Fruit fly (Drosophila melanogaster) whole organism, adult: ENCODE data around the gene mtg.

Experiments
- CG11617 ChIP-seq: fragments of 200-800 bp; sonication (Bioruptor generic); optimal IDR thresholded peaks from 2 replicates; lab custom pipeline; 2017; ENCODE audit warnings: mild to moderate bottlenecking, missing biosample characterization, missing genetic modification reagents, missing genetic modification characterization
- CG12768 ChIP-seq: fragments of 200-800 bp; sonication (Bioruptor generic); optimal IDR thresholded peaks from 2 replicates; lab custom pipeline; 2017; ENCODE audit warnings: missing biosample characterization, missing genetic modification characterization, mild to moderate bottlenecking, moderate library complexity, missing genetic modification reagents
- CG14711 ChIP-seq: fragments of 200-800 bp; sonication (Bioruptor generic); optimal IDR thresholded peaks from 2 replicates; lab custom pipeline; 2018; ENCODE audit warnings: missing biosample characterization, mild to moderate bottlenecking, missing genetic modification characterization, moderate library complexity
- CG1620 ChIP-seq: fragments of 200-800 bp; sonication (Bioruptor generic); optimal IDR thresholded peaks from 2 replicates; lab custom pipeline; 2016; ENCODE audit warnings: missing biosample characterization, missing genetic modification characterization
- CG33017 ChIP-seq: fragments of 200-800 bp; sonication (Bioruptor generic); optimal IDR thresholded peaks from 2 replicates; lab custom pipeline; 2018; ENCODE audit warnings: missing biosample characterization, mild to moderate bottlenecking, missing genetic modification characterization, moderate library complexity
- CG5204 ChIP-seq: fragments of 200-800 bp; sonication (Bioruptor generic); optimal IDR thresholded peaks from 2 replicates; lab custom pipeline; 2016; ENCODE audit warnings: missing biosample characterization, missing genetic modification characterization
- CG7045 ChIP-seq: fragments of 200-800 bp; sonication (Bioruptor generic); optimal IDR thresholded peaks from 2 replicates; lab custom pipeline; 2017; ENCODE audit warnings: missing biosample characterization, mild to moderate bottlenecking, missing genetic modification characterization
- CG7101 ChIP-seq: fragments of 200-800 bp; sonication (Bioruptor generic); optimal IDR thresholded peaks from 2 replicates; lab custom pipeline; 2018; ENCODE audit warnings: missing biosample characterization, mild to moderate bottlenecking, missing genetic modification characterization, moderate library complexity
- Clk ChIP-seq: fragments of 200-800 bp; sonication (Bioruptor generic); optimal IDR thresholded peaks from 2 replicates; lab custom pipeline; 2017; ENCODE audit warnings: missing biosample characterization, missing genetic modification characterization
- Crg-1 ChIP-seq: fragments of 200-800 bp; sonication (Bioruptor generic); optimal IDR thresholded peaks from 2 replicates; lab custom pipeline; 2016; ENCODE audit warnings: missing biosample characterization, missing genetic modification characterization
- Hr96 ChIP-seq: fragments of 200-800 bp; sonication (Bioruptor generic); optimal IDR thresholded peaks from 2 replicates; lab custom pipeline; 2016; ENCODE audit warnings: missing biosample characterization, missing genetic modification characterization
- Mnt ChIP-seq: fragments of 200-800 bp; sonication (Bioruptor generic); optimal IDR thresholded peaks from 2 replicates; lab custom pipeline; 2016; ENCODE audit warnings: missing biosample characterization, mild to moderate bottlenecking, missing genetic modification characterization
- bab1 ChIP-seq: fragments of 200-800 bp; sonication (Bioruptor generic); optimal IDR thresholded peaks from 3 replicates; lab custom pipeline; 2019; ENCODE audit warnings: missing biosample characterization, mild to moderate bottlenecking, missing genetic modification characterization, moderate library complexity
- cic ChIP-seq: fragments of 200-800 bp; sonication (Bioruptor generic); optimal IDR thresholded peaks from 2 replicates; lab custom pipeline; 2017; ENCODE audit warnings: missing biosample characterization, mild to moderate bottlenecking, missing genetic modification characterization, moderate library complexity
- cnc ChIP-seq, 2 experiments: fragments of >200 bp; optimal IDR thresholded peaks; 2 replicates each; lab custom pipeline; 2017
- kay ChIP-seq: fragments of 200-800 bp; sonication (Bioruptor generic); peaks from one replicate; lab custom pipeline; 2016; ENCODE audit warnings: missing biosample characterization, missing genetic modification characterization, borderline replicate concordance
- ovo ChIP-seq: fragments of 200-800 bp; sonication (Bioruptor generic); optimal IDR thresholded peaks from 2 replicates; lab custom pipeline; 2016; ENCODE audit warnings: missing biosample characterization, missing genetic modification characterization
- pad ChIP-seq: fragments of 200-800 bp; sonication (Bioruptor generic); optimal IDR thresholded peaks from 3 replicates; lab custom pipeline; 2017; ENCODE audit warnings: missing biosample characterization, missing genetic modification characterization, mild to moderate bottlenecking, moderate library complexity, missing genetic modification reagents
- tj ChIP-seq: fragments of 200-800 bp; sonication (Bioruptor generic); optimal IDR thresholded peaks from 3 replicates; lab custom pipeline; 2017; ENCODE audit warnings: missing biosample characterization, mild to moderate bottlenecking, missing genetic modification characterization, moderate library complexity
- toe ChIP-seq: fragments of 200-800 bp; sonication (Bioruptor generic); optimal IDR thresholded peaks from 2 replicates; lab custom pipeline; 2016; ENCODE audit warnings: missing biosample characterization, missing genetic modification characterization

Gene mtg

DNA sequence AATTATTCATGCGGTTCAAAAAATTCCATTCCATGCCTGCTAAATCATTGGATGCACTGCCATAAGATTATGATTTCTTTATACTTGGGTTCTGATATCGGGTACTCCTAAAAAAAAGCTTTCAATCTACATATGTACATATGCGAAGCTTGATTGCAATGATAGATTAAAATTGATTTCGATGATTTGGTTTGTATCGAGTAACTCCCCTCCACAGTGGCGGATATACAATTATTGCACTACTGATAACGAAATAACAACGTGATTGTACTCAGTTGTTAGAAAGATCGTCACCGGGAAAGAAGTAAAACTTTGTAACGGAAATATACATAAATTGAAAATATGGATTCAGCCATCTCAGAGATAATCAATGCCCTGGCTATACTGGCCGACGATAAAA lies 37.4 kb downstream of the mtg start, which contains the start of gene Nazo:
Gene Nazo (plus strand): TSS at position 180 of the 400 bp plus-strand sequence.
- no peak for TF ChIP-seq CG14711 (tag; lab: Kevin White, UChicago)
- no peak for TF ChIP-seq Hr96
- no peak for TF ChIP-seq CG11617
- TF ChIP-seq Clk: no peak
- TF ChIP-seq CG5204 (GFP tag; lab: Kevin White, UChicago): no peak
- TF ChIP-seq CG1620 (GFP tag; lab: Kevin White, UChicago): no peak
- no peak for TF ChIP-seq Crg-1 (GFP tag; lab: Kevin White, UChicago)

DNA sequence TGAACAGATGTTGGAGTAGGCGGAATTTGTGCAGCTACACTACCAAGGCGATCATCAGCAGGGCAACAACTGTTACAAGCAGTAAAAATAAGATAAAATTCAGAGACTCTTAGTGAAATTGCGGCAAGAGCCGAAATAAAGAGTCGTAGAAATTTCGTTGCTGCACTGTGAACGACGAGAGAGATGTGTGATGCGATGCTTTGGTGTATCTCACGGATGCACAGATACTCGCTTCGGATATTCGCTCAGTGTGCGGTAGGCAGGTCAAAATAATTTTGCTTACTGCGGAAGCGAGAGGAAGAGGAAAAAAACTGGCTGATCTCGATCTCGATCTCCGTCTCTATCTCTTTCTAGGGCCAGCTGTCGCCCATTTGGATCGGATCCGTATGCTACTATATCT lies 38.5 kb downstream of the mtg start:
- TF ChIP-seq CG12768 (GFP tag; lab: Kevin White, UChicago) (no peak), cic (GFP tag; lab: Kevin White, UChicago) (no peak), ovo (GFP tag; lab: Kevin White, UChicago) (no peak), CG33017 (tag; lab: Kevin White, UChicago) (no peak), cnc (optimal IDR thresholded peaks at IDR 0.05; lab: Kevin White, UChicago) (no peak), Crg-1 (GFP tag; lab: Kevin White, UChicago) (no peak), CG14711 (tag; lab: Kevin White, UChicago) (no peak), bab1 (GFP tag; lab: Kevin White, UChicago) (no peak), CG11617 (no peak), toe (no peak), Clk (no peak), CG1620 (GFP tag; lab: Kevin White, UChicago) (no peak), kay (GFP tag; lab: Kevin White, UChicago) (no peak), CG5204 (GFP tag; lab: Kevin White, UChicago) (no peak)

DNA sequence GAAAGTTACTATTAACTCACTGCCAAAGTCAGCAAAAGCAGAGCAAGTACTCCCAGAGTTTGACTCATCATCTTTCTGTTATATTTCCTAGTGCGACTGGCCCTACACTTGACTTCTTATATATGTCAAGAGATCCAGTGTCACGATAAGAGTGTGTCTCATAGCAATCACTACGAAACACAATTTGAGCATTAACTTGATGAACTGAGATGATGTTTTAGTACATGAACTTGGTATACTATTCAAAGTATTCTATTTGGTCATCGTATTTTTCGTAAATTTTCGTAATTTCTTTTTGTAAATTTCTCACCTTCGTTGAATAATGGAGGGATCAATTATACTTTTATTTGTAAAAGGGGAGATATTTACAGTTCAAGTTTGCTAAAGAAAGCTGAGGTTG lies 40.2 kb downstream of the mtg start, which contains the start of gene CG11672:
Gene CG11672 (minus strand): TSS at position 101 of the 400 bp plus-strand sequence.
- TF ChIP-seq Mnt: no peak
- TF ChIP-seq bab1 (GFP tag; lab: Kevin White, UChicago): no peak
- no peak for TF ChIP-seq Hr96
- TF ChIP-seq CG7101: no peak

- TF ChIP-seq Hr96 (no peak), Crg-1 (GFP tag; lab: Kevin White, UChicago) (no peak), CG33017 (tag; lab: Kevin White, UChicago) (no peak), ovo (GFP tag; lab: Kevin White, UChicago) (no peak), CG7045 (GFP tag; lab: Kevin White, UChicago) (no peak), toe (no peak), bab1 (GFP tag; lab: Kevin White, UChicago) (no peak), CG7101 (no peak), kay (GFP tag; lab: Kevin White, UChicago) (no peak), CG1620 (GFP tag; lab: Kevin White, UChicago) (no peak), cic (GFP tag; lab: Kevin White, UChicago) (no peak), tj (GFP tag; lab: Kevin White, UChicago) (no peak), CG5204 (GFP tag; lab: Kevin White, UChicago) (no peak), pad (GFP tag; lab: Kevin White, UChicago) (no peak), CG11617 (no peak), Clk (no peak), CG14711 (tag; lab: Kevin White, UChicago) (no peak), Mnt (no peak)
Measured at dm6 chr3R:8290940-8291339, 40.6 kb downstream of the mtg start, which contains the start of gene CG31464. CG31464 (plus strand) TSS chr3R:8291240.

- TF ChIP-seq CG5204 (GFP tag; lab: Kevin White, UChicago): no peak
- TF ChIP-seq CG7045 (GFP tag; lab: Kevin White, UChicago): no peak
- no peak for TF ChIP-seq CG7101
- TF ChIP-seq CG1620 (GFP tag; lab: Kevin White, UChicago): no peak
- TF ChIP-seq cic (GFP tag; lab: Kevin White, UChicago): no peak
- no peak for TF ChIP-seq bab1 (GFP tag; lab: Kevin White, UChicago)
- TF ChIP-seq tj (GFP tag; lab: Kevin White, UChicago): no peak
- no peak for TF ChIP-seq CG14711 (tag; lab: Kevin White, UChicago)
- TF ChIP-seq pad (GFP tag; lab: Kevin White, UChicago): no peak
- no peak for TF ChIP-seq Clk
- TF ChIP-seq Crg-1 (GFP tag; lab: Kevin White, UChicago): no peak
- TF ChIP-seq toe: no peak
- no peak for TF ChIP-seq CG12768 (GFP tag; lab: Kevin White, UChicago)
- no peak for TF ChIP-seq CG33017 (tag; lab: Kevin White, UChicago)
- TF ChIP-seq Hr96: no peak
- TF ChIP-seq ovo (GFP tag; lab: Kevin White, UChicago): no peak
Measured at dm6 chr3R:8292034-8292433, 41.7 kb downstream of the mtg start, which contains the start of gene CG31463. CG31463 (plus strand) TSS chr3R:8292335.

- TF ChIP-seq tj (GFP tag; lab: Kevin White, UChicago) (no peak), CG12768 (GFP tag; lab: Kevin White, UChicago) (no peak), Hr96 (no peak), pad (GFP tag; lab: Kevin White, UChicago) (peak; percentile 19), ovo (GFP tag; lab: Kevin White, UChicago) (no peak), kay (GFP tag; lab: Kevin White, UChicago) (peak; percentile 73), bab1 (GFP tag; lab: Kevin White, UChicago) (peak; percentile 34), Mnt (peak; percentile 50), CG7101 (peak; percentile 8), CG33017 (tag; lab: Kevin White, UChicago) (no peak), CG11617 (peak; percentile 0), CG1620 (GFP tag; lab: Kevin White, UChicago) (no peak), cnc (optimal IDR thresholded peaks at IDR 0.05; lab: Kevin White, UChicago) (no peak)
Measured at dm6 chr3R:8300928-8301752, 50.8 kb downstream of the mtg start, which contains the start of the genes CG9626 and mRpL1. CG9626 (minus strand) TSS chr3R:8300978. mRpL1 (plus strand) TSS chr3R:8301440.
